Fruit fly (Drosophila melanogaster): ENCODE results near the gene Edem2.

The Edem2 gene

dm6 chr2L:13204151-13204550, 12.2 kb downstream of the Edem2 start (continued):
- TF ChIP-seq CG15514 (GFP tag; optimal IDR thresholded peaks at IDR 0.05) (no peak), pros (GFP tag; optimal IDR thresholded peaks at IDR 0.05) (no peak), eyg (GFP tag; optimal IDR thresholded peaks at IDR 0.05) (no peak), kni (GFP tag; optimal IDR thresholded peaks at IDR 0.05) (no peak), Meics (GFP tag; optimal IDR thresholded peaks at IDR 0.05) (no peak), TFAM (GFP tag; optimal IDR thresholded peaks at IDR 0.05) (no peak), Drgx (GFP tag; IDR thresholded peaks at IDR 0.05) (no peak), sd (tag; optimal IDR thresholded peaks at IDR 0.05) (peak; percentile 60), insv (GFP tag; optimal IDR thresholded peaks at IDR 0.05) (no peak), Atf3 (GFP tag; optimal IDR thresholded peaks at IDR 0.05) (no peak), nom (GFP tag; optimal IDR thresholded peaks at IDR 0.05) (no peak), exex (tag; optimal IDR thresholded peaks at IDR 0.05) (no peak), CG1529 (GFP tag; optimal IDR thresholded peaks at IDR 0.05) (no peak), btn (GFP tag; optimal IDR thresholded peaks at IDR 0.05) (no peak), grau (tag; optimal IDR thresholded peaks at IDR 0.05) (no peak), seq (GFP tag; IDR thresholded peaks at IDR 0.05) (no peak), CG4424 (GFP tag; optimal IDR thresholded peaks at IDR 0.05) (no peak), NFAT (GFP tag; IDR thresholded peaks at IDR 0.05) (no peak), CG1832 (GFP tag; optimal IDR thresholded peaks at IDR 0.05) (no peak), CG9609 (GFP tag; optimal IDR thresholded peaks at IDR 0.05) (no peak), Nf-YA (GFP tag; IDR thresholded peaks at IDR 0.05) (no peak), CG31224 (GFP tag; IDR thresholded peaks at IDR 0.05) (no peak), Eip74EF (GFP tag; optimal IDR thresholded peaks at IDR 0.05) (no peak), CG14050 (GFP tag; IDR thresholded peaks at IDR 0.05) (no peak), esg (GFP tag; conservative IDR thresholded peaks at IDR 0.05) (no peak), CG17328 (GFP tag; IDR thresholded peaks at IDR 0.05) (no peak), Hr39 (optimal IDR thresholded peaks at IDR 0.05) (no peak), nmo (GFP tag; optimal IDR thresholded peaks at IDR 0.05) (no peak), CG12659 (GFP tag; optimal IDR thresholded peaks at IDR 0.05) (no peak)

- TF ChIP-seq p53 (GFP tag; optimal IDR thresholded peaks at IDR 0.05) (peak; percentile 25), CG14965 (GFP tag; optimal IDR thresholded peaks at IDR 0.05; ENCODE audit: borderline replicate concordance) (no peak), CG6765 (GFP tag; optimal IDR thresholded peaks at IDR 0.05) (no peak), bab2 (GFP tag; optimal IDR thresholded peaks at IDR 0.05) (peak; percentile 5), CG4282 (GFP tag; optimal IDR thresholded peaks at IDR 0.05) (no peak), cato (GFP tag; optimal IDR thresholded peaks at IDR 0.05; ENCODE audit: borderline replicate concordance) (no peak), CG3838 (GFP tag; optimal IDR thresholded peaks at IDR 0.05) (no peak), hkb (optimal IDR thresholded peaks at IDR 0.05) (no peak), hkb (GFP tag; IDR thresholded peaks at IDR 0.05) (peak; percentile 79), lola (GFP tag; optimal IDR thresholded peaks at IDR 0.05) (no peak), CG4360 (GFP tag; IDR thresholded peaks at IDR 0.05) (no peak), kni (GFP tag; optimal IDR thresholded peaks at IDR 0.05) (peak; percentile 83), CG7987 (GFP tag; optimal IDR thresholded peaks at IDR 0.05) (peak; percentile 99), CG6272 (GFP tag; IDR thresholded peaks at IDR 0.05) (no peak), CG4404 (GFP tag; IDR thresholded peaks at IDR 0.05) (no peak), ind (GFP tag; optimal IDR thresholded peaks at IDR 0.05) (no peak), CG1603 (tag; optimal IDR thresholded peaks at IDR 0.05) (peak; percentile 20), CG1832 (GFP tag; optimal IDR thresholded peaks at IDR 0.05) (no peak), Elba2 (GFP tag; optimal IDR thresholded peaks at IDR 0.05) (no peak), CG7372 (GFP tag; IDR thresholded peaks at IDR 0.05) (no peak), pfk (GFP tag; optimal IDR thresholded peaks at IDR 0.05) (peak; percentile 56), sens (GFP tag) (peak; percentile 57), GATAe (GFP tag; conservative IDR thresholded peaks at IDR 0.05) (no peak), E2f2 (GFP tag; IDR thresholded peaks at IDR 0.05) (no peak; the same call in 1 of the 2 replicates), Hr51 (GFP tag; optimal IDR thresholded peaks at IDR 0.05) (no peak)
Measured at dm6 chr2L:13205256-13205655, 13.3 kb downstream of the Edem2 start.
